Worm (Caenorhabditis elegans) whole organism, L4 larva: ENCODE results near the gene met-2.

Experiments used
- F44E2.7 ChIP-seq: fragments of 200-800 bp; sonication (Bioruptor generic); IDR thresholded peaks from 2 replicates; pipeline ENCODE4 v2.1.2; 2022; ENCODE audit warnings: missing genetic modification characterization, missing compliant biosample characterization
- Y105C5A.15 ChIP-seq: fragments of 200-800 bp; sonication (Bioruptor generic); IDR thresholded peaks from 2 replicates; pipeline ENCODE4 v1.3.6; 2022; ENCODE audit warnings: missing genetic modification characterization, missing compliant biosample characterization
- Y48G9A.11 ChIP-seq: fragments of 200-800 bp; sonication (Bioruptor generic); IDR thresholded peaks from 2 replicates; pipeline ENCODE4 v1.3.6; 2022; ENCODE audit warnings: missing genetic modification reagents, missing genetic modification characterization, missing compliant biosample characterization
- ZK337.2 ChIP-seq: fragments of 200-800 bp; sonication (Bioruptor generic); IDR thresholded peaks from 2 replicates; pipeline ENCODE4 v1.3.6; 2022; ENCODE audit warnings: missing genetic modification reagents, missing genetic modification characterization, missing compliant biosample characterization
- ZK546.5 ChIP-seq, 2 experiments: sonication (generic microtip); optimal IDR thresholded peaks; 2 replicates each; lab custom pipeline; 2017; ENCODE audit warnings: missing biosample characterization in 2 of 2, missing genetic modification characterization in 2 of 2
- aha-1 ChIP-seq: fragments of 150-350 bp; peaks from one replicate; lab custom pipeline; 2014; ENCODE audit warnings: missing biosample characterization, missing genetic modification characterization
- ama-1 ChIP-seq: fragments of 150-350 bp; optimal IDR thresholded peaks from 2 replicates; lab custom pipeline; 2014; ENCODE audit warnings: inconsistent platforms, mixed read lengths
- ceh-32 ChIP-seq: sonication (generic microtip); optimal IDR thresholded peaks from 2 replicates; lab custom pipeline; 2016; ENCODE audit warnings: mild to moderate bottlenecking, missing genetic modification characterization, missing compliant biosample characterization; ENCODE audit not compliant: poor library complexity
- ceh-62 ChIP-seq: sonication (generic microtip); optimal IDR thresholded peaks from 2 replicates; lab custom pipeline; 2017; ENCODE audit warnings: missing biosample characterization, missing genetic modification characterization
- daf-19 ChIP-seq: fragments of 200-800 bp; sonication (Bioruptor generic); conservative IDR thresholded peaks from 2 replicates; pipeline ENCODE4 v1.3.6; 2022; ENCODE audit warnings: missing genetic modification characterization, missing compliant biosample characterization
- daf-8 ChIP-seq: fragments of 200-800 bp; sonication (Bioruptor generic); IDR thresholded peaks from 2 replicates; pipeline ENCODE4 v1.3.6; 2022; ENCODE audit warnings: missing genetic modification characterization, missing compliant biosample characterization
- dmd-6 ChIP-seq: fragments of 200-800 bp; sonication (Bioruptor generic); IDR thresholded peaks from 2 replicates; pipeline ENCODE4 v1.3.6; 2022; ENCODE audit warnings: missing genetic modification reagents, missing genetic modification characterization, missing compliant biosample characterization
- dve-1 ChIP-seq: sonication (generic microtip); optimal IDR thresholded peaks from 2 replicates; lab custom pipeline; 2017; ENCODE audit warnings: antibody characterized with exemption, mild to moderate bottlenecking, missing genetic modification characterization, missing compliant biosample characterization; ENCODE audit not compliant: insufficient read depth
- hlh-11 ChIP-seq: fragments of 200-800 bp; sonication (Bioruptor generic); optimal IDR thresholded peaks from 2 replicates; lab custom pipeline; 2018; ENCODE audit warnings: mild to moderate bottlenecking, missing genetic modification characterization, missing compliant biosample characterization
- hmg-1.1 ChIP-seq: fragments of 200-800 bp; sonication (Bioruptor generic); IDR thresholded peaks from 2 replicates; pipeline ENCODE4 v1.3.6; 2022; ENCODE audit warnings: missing genetic modification reagents, missing genetic modification characterization, missing compliant biosample characterization
- lin-38 ChIP-seq: fragments of 200-800 bp; sonication (Bioruptor generic); IDR thresholded peaks from 2 replicates; pipeline ENCODE4 v1.3.6; 2022; ENCODE audit warnings: missing genetic modification reagents, missing genetic modification characterization, missing compliant biosample characterization
- lsy-2 ChIP-seq, 2 experiments: fragments of 150-350 bp in 1 of 2; sonication (generic microtip) in 1 of 2; optimal IDR thresholded peaks; 2 replicates each; lab custom pipeline; 2014 to 2017; ENCODE audit warnings: missing biosample characterization in 2 of 2, missing genetic modification characterization in 2 of 2
- mep-1 ChIP-seq: fragments of 150-350 bp; sonication (generic microtip); optimal IDR thresholded peaks from 3 replicates; lab custom pipeline; 2014; ENCODE audit warnings: missing biosample characterization, missing genetic modification characterization
- mes-2 ChIP-seq: sonication (generic microtip); optimal IDR thresholded peaks from 2 replicates; lab custom pipeline; 2016; ENCODE audit warnings: missing genotype, mild to moderate bottlenecking, missing genetic modification characterization, missing compliant biosample characterization; ENCODE audit not compliant: poor library complexity, severe bottlenecking
- nhr-102 ChIP-seq: sonication (generic microtip); optimal IDR thresholded peaks from 2 replicates; lab custom pipeline; 2016; ENCODE audit warnings: mild to moderate bottlenecking, missing genetic modification characterization, moderate library complexity, missing compliant biosample characterization
- nhr-48 ChIP-seq: sonication (generic microtip); optimal IDR thresholded peaks from 2 replicates; lab custom pipeline; 2016; ENCODE audit warnings: mild to moderate bottlenecking, missing genetic modification characterization, missing compliant biosample characterization
- nhr-77 ChIP-seq: fragments of 150-350 bp; optimal IDR thresholded peaks from 2 replicates; lab custom pipeline; 2014; ENCODE audit warnings: missing biosample characterization, missing genetic modification characterization
- php-3 ChIP-seq: fragments of 200-800 bp; sonication (Bioruptor generic); IDR thresholded peaks from 2 replicates; pipeline ENCODE4 v1.3.6; 2022; ENCODE audit warnings: missing genetic modification reagents, missing genetic modification characterization, missing compliant biosample characterization
- pqm-1 ChIP-seq: sonication (generic microtip); optimal IDR thresholded peaks from 2 replicates; lab custom pipeline; 2017; ENCODE audit warnings: missing biosample characterization, missing genetic modification characterization
- rbr-2 ChIP-seq: sonication (generic microtip); optimal IDR thresholded peaks from 2 replicates; lab custom pipeline; 2016; ENCODE audit warnings: missing genotype, missing genetic modification characterization, missing compliant biosample characterization
- saeg-2 ChIP-seq: fragments of 200-800 bp; sonication (Bioruptor generic); IDR thresholded peaks from 2 replicates; pipeline ENCODE4 v1.3.6; 2022; ENCODE audit warnings: missing genetic modification reagents, missing genetic modification characterization, missing compliant biosample characterization
- spr-3 ChIP-seq: fragments of 200-800 bp; sonication (Bioruptor generic); optimal IDR thresholded peaks from 2 replicates; lab custom pipeline; 2018; ENCODE audit warnings: mild to moderate bottlenecking, missing genetic modification characterization, missing compliant biosample characterization
- unc-62 ChIP-seq, 3 experiments: fragments of 150-350 bp in 1 of 3; sonication (generic microtip); optimal IDR thresholded peaks in 2 of 3; peaks in 1 of 3; 1 replicate in 1 of 3; 2 replicates in 2 of 3; lab custom pipeline; 2014 to 2017; ENCODE audit warnings: missing biosample characterization in 3 of 3, missing genetic modification characterization in 3 of 3, missing genetic modification reagents in 3 of 3, missing genotype in 1 of 3
- vab-7 ChIP-seq: fragments of 200-800 bp; sonication (Bioruptor generic); IDR thresholded peaks from 2 replicates; pipeline ENCODE4 v1.3.6; 2022; ENCODE audit warnings: missing genetic modification reagents, missing genetic modification characterization, missing compliant biosample characterization
- zip-2 ChIP-seq: fragments of 150-350 bp; optimal IDR thresholded peaks from 2 replicates; lab custom pipeline; 2014; ENCODE audit warnings: missing biosample characterization, missing genetic modification characterization

Gene met-2

DNA sequence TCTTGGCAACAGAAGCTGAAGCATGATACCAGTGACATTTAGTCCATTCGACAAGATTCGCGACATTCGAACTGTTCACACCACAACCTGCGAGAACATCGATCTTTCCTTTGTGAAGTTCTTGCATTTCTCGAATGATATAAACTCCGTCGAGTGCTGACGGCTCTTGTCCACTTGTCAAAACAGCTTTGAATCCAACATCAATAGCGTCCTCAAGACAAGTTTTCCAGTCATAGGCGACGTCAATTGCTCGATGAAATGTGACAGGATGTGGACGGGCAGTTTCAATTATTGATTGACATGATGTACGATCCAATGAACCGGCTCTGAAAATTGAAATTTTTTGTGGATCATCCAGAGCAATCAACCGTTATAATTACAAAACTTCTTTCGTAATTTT, 27.5 kb downstream of the met-2 start:
- TF ChIP-seq ZK546.5 (tag; optimal IDR thresholded peaks at IDR 0.05; lab: Kevin White, UChicago) (no peak), pqm-1 (tag; lab: Kevin White, UChicago) (no peak), ama-1 (no peak), daf-8 (no peak), daf-19 (GFP tag; lab: Robert Waterston, UW) (no peak), vab-7 (no peak), ZK337.2 (GFP tag; lab: Robert Waterston, UW) (no peak), nhr-102 (no peak), lsy-2 (tag; optimal IDR thresholded peaks at IDR 0.05; lab: Kevin White, UChicago) (no peak), unc-62 (GFP tag; optimal IDR thresholded peaks at IDR 0.05 in 1 of 2; lab: Kevin White, UChicago) (peak in 1 of 2 experiments; percentile 96), unc-62 (tag; optimal IDR thresholded peaks at IDR 0.05; lab: Kevin White, UChicago) (no peak), hlh-11 (tag; lab: Kevin White, UChicago) (no peak), dve-1 (tag; lab: Kevin White, UChicago) (no peak), Y48G9A.11 (GFP tag; lab: Robert Waterston, UW) (no peak), lin-38 (GFP tag; lab: Robert Waterston, UW) (no peak), aha-1 (tag; lab: Kevin White, UChicago) (peak; percentile 89), nhr-48 (no peak), spr-3 (GFP tag; lab: Kevin White, UChicago) (no peak)

DNA sequence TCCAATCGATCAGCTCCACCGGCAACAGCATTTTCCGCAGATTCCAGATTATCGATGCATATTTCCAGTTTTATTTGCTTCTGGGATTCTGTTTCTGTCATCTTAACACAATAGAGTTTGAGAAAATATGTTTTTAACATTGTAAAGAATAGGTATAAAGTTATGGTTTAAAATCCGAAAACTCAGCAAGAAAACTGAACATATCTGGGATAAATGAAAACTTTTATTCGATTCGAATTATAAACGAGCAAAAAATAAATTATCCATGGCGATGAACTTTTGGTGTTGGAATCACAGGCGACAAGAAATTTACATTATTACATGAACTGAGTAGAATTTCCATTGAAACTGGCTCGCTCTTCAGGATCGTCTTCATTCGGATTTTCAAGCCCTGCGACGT, 28.4 kb downstream of the met-2 start, which contains the start of gene cutc-1:
TSS of gene cutc-1 (minus strand) at position 101 of the 400 bp plus-strand sequence.
- TF ChIP-seq mep-1 (no peak), rbr-2 (no peak), F44E2.7 (GFP tag; lab: Robert Waterston, UW) (no peak), Y105C5A.15 (no peak), Y48G9A.11 (GFP tag; lab: Robert Waterston, UW) (no peak), php-3 (GFP tag; lab: Robert Waterston, UW) (no peak), zip-2 (tag; lab: Kevin White, UChicago) (no peak)

DNA sequence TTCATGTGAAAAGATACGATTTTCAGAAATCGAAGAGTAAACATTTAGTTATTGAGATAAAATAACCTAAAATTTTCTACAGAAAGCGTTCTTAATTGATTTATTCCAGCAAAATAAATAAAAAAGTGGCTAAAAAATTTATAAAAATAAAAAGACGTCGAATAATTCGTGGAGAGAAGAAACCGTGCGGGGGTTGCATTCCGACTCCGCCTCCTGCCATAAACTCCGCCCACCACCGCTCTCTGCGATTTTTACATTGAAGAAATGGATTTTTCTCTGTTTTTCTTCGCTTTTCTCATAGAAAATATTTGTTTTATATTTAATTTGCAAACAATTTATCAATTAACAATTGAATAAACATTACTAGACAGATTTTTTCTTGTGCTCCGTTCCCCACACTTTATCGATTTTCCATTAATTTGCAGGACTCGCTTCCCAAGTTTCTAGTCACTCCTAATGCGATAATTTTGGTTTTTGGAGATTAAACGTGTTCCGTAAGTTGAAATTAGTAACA, 30.4 kb downstream of the met-2 start, which contains the start of the genes ubxn-4 and cyy-1:
TSS of gene ubxn-4 (minus strand) at position 114 of the 514 bp plus-strand sequence.
TSS of gene cyy-1 (plus strand) at position 426 of the 514 bp plus-strand sequence.
- TF ChIP-seq lsy-2 (tag; optimal IDR thresholded peaks at IDR 0.05; lab: Kevin White, UChicago), result peak in 1 of 2 experiments; percentile 25
- TF ChIP-seq mes-2 (tag; lab: Kevin White, UChicago), result peak; percentile 49
- TF ChIP-seq saeg-2, result no peak
- peak; percentile 14 for TF ChIP-seq aha-1 (tag; lab: Kevin White, UChicago)
- TF ChIP-seq nhr-77 (tag; lab: Kevin White, UChicago), result no peak

DNA sequence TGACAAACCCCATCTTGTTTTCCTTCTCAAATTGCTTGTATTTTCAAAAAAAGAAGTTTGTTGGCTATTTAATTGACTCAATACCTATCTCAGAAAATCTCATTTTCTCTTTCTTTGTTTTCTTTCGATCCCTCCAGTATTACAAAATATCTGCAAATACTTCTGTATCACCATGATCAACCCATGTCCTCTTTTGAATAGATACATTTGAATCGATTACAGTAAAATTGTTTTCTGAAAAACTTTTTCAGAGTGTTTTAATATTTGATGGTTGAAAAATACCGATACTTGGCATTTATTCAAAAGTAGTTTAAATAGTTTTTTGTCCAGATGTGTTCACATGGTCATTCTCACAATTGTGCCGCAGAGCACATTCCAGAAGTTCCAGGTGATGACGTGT, 34.1 kb downstream of the met-2 start, which contains the start of gene ZK353.9:
TSS of gene ZK353.9 (plus strand) at position 331 of the 400 bp plus-strand sequence.
- peak; percentile 80 for TF ChIP-seq aha-1 (tag; lab: Kevin White, UChicago)
- TF ChIP-seq ama-1, result peak; percentile 52
- TF ChIP-seq hmg-1.1 (GFP tag; lab: Robert Waterston, UW), result no peak
- peak in 1 of 2 experiments; percentile 81 for TF ChIP-seq unc-62 (GFP tag; optimal IDR thresholded peaks at IDR 0.05 in 1 of 2; lab: Kevin White, UChicago)
- TF ChIP-seq unc-62 (tag; optimal IDR thresholded peaks at IDR 0.05; lab: Kevin White, UChicago), result no peak
- no peak for TF ChIP-seq ceh-62
- TF ChIP-seq, all 104 proteins: peak for 3

DNA sequence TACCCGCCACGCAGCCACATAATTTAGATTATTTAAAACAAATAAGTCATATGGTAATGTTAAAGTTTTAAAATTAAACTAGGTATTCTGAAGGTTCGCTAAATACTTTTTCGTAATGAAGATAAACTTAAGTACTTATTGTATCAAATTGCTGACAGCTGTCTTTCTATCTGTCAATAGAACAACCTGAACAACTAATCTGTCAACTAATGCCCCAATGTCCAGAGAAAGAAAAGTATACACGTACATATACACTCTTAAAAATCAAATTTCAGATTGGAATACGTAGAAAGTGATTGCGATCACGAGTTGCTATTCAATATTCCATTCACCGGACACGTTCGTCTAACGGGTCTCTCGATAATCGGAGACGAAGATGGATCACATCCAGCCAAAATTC, 35.6 kb downstream of the met-2 start:
- TF ChIP-seq unc-62 (GFP tag; optimal IDR thresholded peaks at IDR 0.05 in 1 of 2; lab: Kevin White, UChicago), result peak in 1 of 2 experiments; percentile 69
- no peak for TF ChIP-seq unc-62 (tag; optimal IDR thresholded peaks at IDR 0.05; lab: Kevin White, UChicago)
- TF ChIP-seq dmd-6 (GFP tag; lab: Robert Waterston, UW), result peak; percentile 44; the same call in 1 of the 2 replicates
- no peak for TF ChIP-seq ceh-32 (tag; lab: Kevin White, UChicago)
- peak; percentile 53 for TF ChIP-seq aha-1 (tag; lab: Kevin White, UChicago)
